Worm (Caenorhabditis elegans) whole organism, late embryonic: Measurements from ENCODE around the gene hlh-25.

Experiments
- K09A11.1 ChIP-seq: sonication (generic microtip); optimal IDR thresholded peaks from 2 replicates; lab custom pipeline; 2017; ENCODE audit warnings: antibody characterized with exemption, mild to moderate bottlenecking, missing genetic modification characterization, missing compliant biosample characterization; ENCODE audit not compliant: insufficient read depth
- T23F11.4 ChIP-seq: fragments of 200-800 bp; sonication (Bioruptor generic); optimal IDR thresholded peaks from 2 replicates; lab custom pipeline; 2018; ENCODE audit warnings: mild to moderate bottlenecking, missing genetic modification characterization, missing compliant biosample characterization

ce11 chrII:5570272-5570671, 35.2 kb downstream of the hlh-25 start, which contains the start of the genes C17C3.1 and C17C3.15:
- TF ChIP-seq T23F11.4 (GFP tag; lab: Kevin White, UChicago) (no peak), K09A11.1 (tag; lab: Kevin White, UChicago) (no peak)
